Worm (Caenorhabditis elegans) whole organism, L4 larva: ENCODE data around the gene Y60A3A.19.

ENCODE experiments used
- D1046.2 ChIP-seq: fragments of 200-800 bp; sonication (Bioruptor generic); IDR thresholded peaks from 2 replicates; pipeline ENCODE4 v1.3.6; 2022; ENCODE audit warnings: missing genetic modification characterization, missing compliant biosample characterization
- F44E2.7 ChIP-seq: fragments of 200-800 bp; sonication (Bioruptor generic); IDR thresholded peaks from 2 replicates; pipeline ENCODE4 v2.1.2; 2022; ENCODE audit warnings: missing genetic modification characterization, missing compliant biosample characterization
- Y5F2A.4 ChIP-seq: fragments of 200-800 bp; sonication (Bioruptor generic); optimal IDR thresholded peaks from 2 replicates; lab custom pipeline; 2018; ENCODE audit warnings: mild to moderate bottlenecking, missing genetic modification characterization, missing compliant biosample characterization
- aha-1 ChIP-seq: fragments of 150-350 bp; peaks from one replicate; lab custom pipeline; 2014; ENCODE audit warnings: missing biosample characterization, missing genetic modification characterization
- ama-1 ChIP-seq: fragments of 150-350 bp; optimal IDR thresholded peaks from 2 replicates; lab custom pipeline; 2014; ENCODE audit warnings: inconsistent platforms, mixed read lengths
- attf-4 ChIP-seq: sonication (generic microtip); optimal IDR thresholded peaks from 3 replicates; lab custom pipeline; 2017; ENCODE audit warnings: missing biosample characterization, missing genetic modification characterization
- ceh-28 ChIP-seq: fragments of 150-350 bp; optimal IDR thresholded peaks from 2 replicates; lab custom pipeline; 2014; ENCODE audit warnings: missing biosample characterization, missing genetic modification reagents, missing genetic modification characterization
- ceh-62 ChIP-seq: sonication (generic microtip); optimal IDR thresholded peaks from 2 replicates; lab custom pipeline; 2017; ENCODE audit warnings: missing biosample characterization, missing genetic modification characterization
- daf-12 ChIP-seq: fragments of 150-350 bp; optimal IDR thresholded peaks from 2 replicates; lab custom pipeline; 2014; ENCODE audit warnings: missing biosample characterization, missing genetic modification reagents, missing genetic modification characterization
- daf-16 ChIP-seq, 3 experiments: sonication (generic microtip); optimal IDR thresholded peaks; 2 replicates each; lab custom pipeline; 2016 to 2017; ENCODE audit warnings: missing genetic modification characterization in 3 of 3, missing genetic modification reagents in 3 of 3, mild to moderate bottlenecking in 2 of 3, missing compliant biosample characterization in 2 of 3, missing biosample characterization in 1 of 3, moderate library complexity in 1 of 3
- dve-1 ChIP-seq: sonication (generic microtip); optimal IDR thresholded peaks from 2 replicates; lab custom pipeline; 2017; ENCODE audit warnings: antibody characterized with exemption, mild to moderate bottlenecking, missing genetic modification characterization, missing compliant biosample characterization; ENCODE audit not compliant: insufficient read depth
- lin-38 ChIP-seq: fragments of 200-800 bp; sonication (Bioruptor generic); IDR thresholded peaks from 2 replicates; pipeline ENCODE4 v1.3.6; 2022; ENCODE audit warnings: missing genetic modification reagents, missing genetic modification characterization, missing compliant biosample characterization
- lin-39 ChIP-seq: fragments of 150-350 bp; optimal IDR thresholded peaks from 2 replicates; lab custom pipeline; 2014; ENCODE audit warnings: missing biosample characterization, missing genetic modification reagents, missing genetic modification characterization
- madf-5 ChIP-seq, 2 experiments: fragments of 200-800 bp; sonication (Bioruptor generic); IDR thresholded peaks; 2 replicates each; pipeline ENCODE4 v1.3.6; 2022; ENCODE audit warnings: missing compliant biosample characterization in 2 of 2, missing genetic modification characterization in 2 of 2
- madf-9 ChIP-seq: fragments of 200-800 bp; sonication (Bioruptor generic); conservative IDR thresholded peaks from 2 replicates; pipeline ENCODE4 v1.3.6; 2022; ENCODE audit warnings: missing genetic modification reagents, missing genetic modification characterization, missing compliant biosample characterization
- mdl-1 ChIP-seq, 2 experiments: fragments of 150-350 bp in 1 of 2; sonication (generic microtip) in 1 of 2; optimal IDR thresholded peaks; 2 replicates each; lab custom pipeline; 2014 to 2017; ENCODE audit warnings: missing biosample characterization in 2 of 2, missing genetic modification characterization in 2 of 2
- mdt-29 ChIP-seq: fragments of 200-800 bp; sonication (Bioruptor generic); IDR thresholded peaks from 2 replicates; pipeline ENCODE4 v1.3.6; 2022; ENCODE audit warnings: missing genetic modification reagents, missing genetic modification characterization, missing compliant biosample characterization
- mes-2 ChIP-seq: sonication (generic microtip); optimal IDR thresholded peaks from 2 replicates; lab custom pipeline; 2016; ENCODE audit warnings: missing genotype, mild to moderate bottlenecking, missing genetic modification characterization, missing compliant biosample characterization; ENCODE audit not compliant: poor library complexity, severe bottlenecking
- nhr-25 ChIP-seq: sonication (generic microtip); optimal IDR thresholded peaks from 2 replicates; lab custom pipeline; 2017; ENCODE audit warnings: missing genetic modification characterization, mild to moderate bottlenecking, missing compliant biosample characterization, antibody characterized with exemption, moderate library complexity, borderline replicate concordance; ENCODE audit not compliant: insufficient read depth
- nhr-41 ChIP-seq: fragments of 200-800 bp; sonication (Bioruptor generic); IDR thresholded peaks from 2 replicates; pipeline ENCODE4 v1.3.6; 2022; ENCODE audit warnings: missing genetic modification reagents, missing genetic modification characterization, missing compliant biosample characterization
- nhr-76 ChIP-seq: fragments of 150-350 bp; optimal IDR thresholded peaks from 2 replicates; lab custom pipeline; 2014; ENCODE audit warnings: missing biosample characterization, missing genetic modification characterization
- pha-4 ChIP-seq, 2 experiments: fragments of 150-350 bp in 1 of 2; fragments of 200-800 bp in 1 of 2; sonication (Bioruptor generic) in 1 of 2; IDR thresholded peaks in 1 of 2; optimal IDR thresholded peaks in 1 of 2; 2 replicates each; pipeline versions ENCODE4 v1.3.6 to Lab custom; 2014 to 2022; ENCODE audit warnings: missing genetic modification characterization in 2 of 2, missing genetic modification reagents in 2 of 2, missing biosample characterization in 1 of 2, missing compliant biosample characterization in 1 of 2
- pqm-1 ChIP-seq: sonication (generic microtip); optimal IDR thresholded peaks from 2 replicates; lab custom pipeline; 2017; ENCODE audit warnings: missing biosample characterization, missing genetic modification characterization
- rbr-2 ChIP-seq: sonication (generic microtip); optimal IDR thresholded peaks from 2 replicates; lab custom pipeline; 2016; ENCODE audit warnings: missing genotype, missing genetic modification characterization, missing compliant biosample characterization
- snpc-1.2 ChIP-seq: fragments of 200-800 bp; sonication (Bioruptor generic); IDR thresholded peaks from 2 replicates; pipeline ENCODE4 v1.3.6; 2022; ENCODE audit warnings: missing genetic modification reagents, missing genetic modification characterization, missing compliant biosample characterization
- spr-3 ChIP-seq: fragments of 200-800 bp; sonication (Bioruptor generic); optimal IDR thresholded peaks from 2 replicates; lab custom pipeline; 2018; ENCODE audit warnings: mild to moderate bottlenecking, missing genetic modification characterization, missing compliant biosample characterization
- unc-62 ChIP-seq, 3 experiments: fragments of 150-350 bp in 1 of 3; sonication (generic microtip); optimal IDR thresholded peaks in 2 of 3; peaks in 1 of 3; 1 replicate in 1 of 3; 2 replicates in 2 of 3; lab custom pipeline; 2014 to 2017; ENCODE audit warnings: missing biosample characterization in 3 of 3, missing genetic modification characterization in 3 of 3, missing genetic modification reagents in 3 of 3, missing genotype in 1 of 3
- zag-1 ChIP-seq: fragments of 150-350 bp; optimal IDR thresholded peaks from 2 replicates; lab custom pipeline; 2014; ENCODE audit warnings: missing biosample characterization, missing genetic modification characterization
- zfp-3 ChIP-seq: fragments of 200-800 bp; sonication (Bioruptor generic); conservative IDR thresholded peaks from 2 replicates; pipeline ENCODE4 v1.3.6; 2022; ENCODE audit warnings: missing genetic modification reagents, missing genetic modification characterization, missing compliant biosample characterization
- ztf-11 ChIP-seq: fragments of 150-350 bp; optimal IDR thresholded peaks from 2 replicates; lab custom pipeline; 2014; ENCODE audit warnings: missing biosample characterization, missing genetic modification characterization
- ztf-7 ChIP-seq: fragments of 150-350 bp; optimal IDR thresholded peaks from 2 replicates; lab custom pipeline; 2014; ENCODE audit warnings: missing biosample characterization, missing genetic modification characterization

Y60A3A.19 gene

DNA sequence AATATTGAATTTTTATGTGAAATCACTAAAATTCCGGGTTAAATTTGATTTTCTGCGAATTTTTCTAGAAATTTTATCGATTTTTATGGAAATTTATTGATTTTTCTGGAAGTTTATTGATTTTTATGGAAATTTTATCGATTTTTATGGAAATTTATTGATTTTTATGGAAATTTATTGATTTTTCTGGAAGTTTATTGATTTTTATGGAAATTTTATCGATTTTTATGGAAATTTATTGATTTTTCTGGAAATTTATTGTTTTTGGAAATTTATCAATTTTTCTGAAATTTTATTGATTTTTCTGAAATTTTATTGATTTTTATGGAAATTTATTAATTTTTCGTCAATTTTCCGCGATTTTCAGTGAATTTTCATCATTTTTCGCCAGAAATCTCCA lies 6.9 kb upstream of the Y60A3A.19 start:
- peak; percentile 3 for TF ChIP-seq ceh-28 (tag; lab: Kevin White, UChicago)

- TF ChIP-seq unc-62 (GFP tag; optimal IDR thresholded peaks at IDR 0.05 in 1 of 2; lab: Kevin White, UChicago), result peak in 1 of 2 experiments; percentile 33
- TF ChIP-seq unc-62 (tag; optimal IDR thresholded peaks at IDR 0.05; lab: Kevin White, UChicago), result no peak
- TF ChIP-seq aha-1, result peak; percentile 54
- no peak for TF ChIP-seq daf-12 (tag; lab: Kevin White, UChicago)
- TF ChIP-seq ztf-11 (tag; lab: Kevin White, UChicago), result no peak
These were observed 6.3 kb downstream of the Y60A3A.19 start, which contains the start of gene Y60A3A.16 for ce11 chrV:19922613-19923012. Gene Y60A3A.16, minus strand, starts transcription at chrV:19922713.

DNA sequence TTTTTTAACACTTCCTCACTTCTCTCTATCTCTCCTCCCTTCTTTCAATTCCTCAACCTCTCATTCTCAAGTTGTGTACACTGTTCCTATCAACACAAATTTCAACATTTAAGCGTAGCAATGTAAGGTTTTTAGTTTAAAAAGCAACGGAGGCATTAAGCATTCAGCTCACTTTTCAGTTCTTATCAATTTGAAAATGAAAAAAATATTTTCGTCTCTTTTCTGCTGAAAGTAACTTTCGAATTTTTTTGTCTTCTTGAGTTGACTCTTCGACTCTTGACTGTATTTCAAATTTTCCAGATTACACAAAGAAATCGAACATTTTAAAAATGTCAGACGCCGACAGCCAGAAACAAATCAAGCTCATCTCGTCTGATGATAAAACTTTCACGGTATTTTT lies 7.6 kb downstream of the Y60A3A.19 start, which contains the start of gene skr-4:
Gene skr-4 (plus strand): TSS at position 301 of the 400 bp plus-strand sequence.
- TF ChIP-seq daf-16 (GFP tag; optimal IDR thresholded peaks at IDR 0.05; lab: Kevin White, UChicago) (no peak), daf-16 (tag; optimal IDR thresholded peaks at IDR 0.05; lab: Kevin White, UChicago) (peak; percentile 51), pqm-1 (tag; lab: Kevin White, UChicago) (peak; percentile 3), mdl-1 (tag; optimal IDR thresholded peaks at IDR 0.05; lab: Kevin White, UChicago) (no peak)

ce11 chrV:19934223-19934622 lies 17.9 kb downstream of the Y60A3A.19 start, which contains the start of gene algn-7:
Gene algn-7, minus strand, starts transcription at chrV:19934323.
- TF ChIP-seq ztf-7 (tag; lab: Kevin White, UChicago) (no peak), lin-39 (tag; lab: Kevin White, UChicago) (no peak), madf-9 (no peak), zfp-3 (no peak), madf-5 (GFP tag; IDR thresholded peaks at IDR 0.05; lab: Robert Waterston, UW) (no peak), nhr-76 (tag; lab: Kevin White, UChicago) (no peak), spr-3 (GFP tag; lab: Kevin White, UChicago) (no peak), snpc-1.2 (GFP tag; lab: Robert Waterston, UW) (no peak), ceh-62 (tag; lab: Kevin White, UChicago) (no peak), rbr-2 (tag; lab: Kevin White, UChicago) (no peak), mes-2 (tag; lab: Kevin White, UChicago) (no peak), Y5F2A.4 (no peak), F44E2.7 (no peak)
- TF ChIP-seq, all 104 proteins: peak for 0

DNA sequence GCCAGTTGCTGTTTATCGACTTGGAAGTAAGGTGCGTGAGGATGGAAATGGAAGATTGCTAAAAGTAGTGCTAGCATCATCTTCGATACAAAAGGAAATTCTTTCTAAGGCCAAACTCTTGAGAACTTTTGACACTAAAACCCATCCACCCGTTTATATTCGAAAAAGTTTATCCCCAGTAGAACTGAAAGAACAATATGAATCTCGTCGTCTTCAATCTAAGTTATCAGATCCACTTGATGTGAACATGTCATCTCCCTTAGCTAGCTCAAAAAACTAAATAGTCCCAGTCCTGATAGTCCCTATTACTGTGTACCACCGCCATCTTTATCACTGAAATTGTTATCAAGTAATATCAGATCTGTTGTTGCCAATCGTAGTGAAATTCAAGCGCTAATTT lies 20.6 kb downstream of the Y60A3A.19 start:
- TF ChIP-seq nhr-41 (GFP tag; lab: Robert Waterston, UW) (no peak), unc-62 (GFP tag; optimal IDR thresholded peaks at IDR 0.05 in 1 of 2; lab: Kevin White, UChicago) (peak in 1 of 2 experiments; percentile 50), unc-62 (tag; optimal IDR thresholded peaks at IDR 0.05; lab: Kevin White, UChicago) (no peak), zag-1 (no peak), dve-1 (tag; lab: Kevin White, UChicago) (no peak)

DNA sequence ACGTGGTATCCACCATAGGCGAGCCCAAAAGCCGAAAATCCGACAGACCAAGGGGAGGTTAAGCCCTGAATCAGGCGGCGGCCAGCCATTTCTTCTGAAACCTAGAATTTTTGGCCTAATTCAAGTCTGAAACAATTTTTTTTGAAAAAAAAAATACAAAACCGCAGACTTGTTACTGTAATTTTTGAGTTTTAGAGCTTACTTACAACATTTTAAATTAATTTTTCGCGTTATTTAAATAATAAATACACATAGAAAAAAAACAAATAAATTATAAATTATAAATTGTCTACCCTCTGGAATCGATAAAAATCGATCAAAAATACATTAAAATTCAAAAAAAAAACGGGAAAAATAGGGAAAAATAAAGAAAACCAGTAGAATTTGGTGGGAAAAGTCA lies 30.2 kb downstream of the Y60A3A.19 start, which contains the start of gene dhs-24:
Gene dhs-24 (minus strand): TSS at position 101 of the 400 bp plus-strand sequence.
- 0 out of 2 replicates have a peak, but pooled peaks have one; percentile 21 for TF ChIP-seq lin-38 (GFP tag; lab: Robert Waterston, UW)
- TF ChIP-seq ztf-11 (tag; lab: Kevin White, UChicago), result no peak
- no peak for TF ChIP-seq nhr-25 (tag; lab: Kevin White, UChicago)
- TF ChIP-seq snpc-1.2 (GFP tag; lab: Robert Waterston, UW), result 0 out of 2 replicates have a peak, but pooled peaks have one; percentile 13
- TF ChIP-seq spr-3 (GFP tag; lab: Kevin White, UChicago), result no peak
- peak; percentile 55 for TF ChIP-seq ama-1 (lab: Kevin White, UChicago)
- TF ChIP-seq mdl-1 (tag; optimal IDR thresholded peaks at IDR 0.05; lab: Kevin White, UChicago), result no peak
- TF ChIP-seq attf-4 (tag; lab: Kevin White, UChicago), result no peak
- TF ChIP-seq mdt-29 (GFP tag; lab: Robert Waterston, UW), result no peak
- no peak for TF ChIP-seq D1046.2
- no peak for TF ChIP-seq pha-4 (GFP tag; IDR thresholded peaks at IDR 0.05; lab: Robert Waterston, UW)
- no peak for TF ChIP-seq pha-4 (tag; optimal IDR thresholded peaks at IDR 0.05; lab: Kevin White, UChicago)
- TF ChIP-seq, all 104 proteins: peak for 3
